Worm (Caenorhabditis elegans) whole organism, late embryonic: ENCODE data around the gene F54H12.2.

Experiments
- K02D7.2 ChIP-seq: sonication (generic microtip); optimal IDR thresholded peaks from 2 replicates; lab custom pipeline; 2017; ENCODE audit warnings: mild to moderate bottlenecking, missing genetic modification characterization, missing compliant biosample characterization
- ceh-34 ChIP-seq: sonication (generic microtip); optimal IDR thresholded peaks from 2 replicates; lab custom pipeline; 2016; ENCODE audit warnings: mild to moderate bottlenecking, missing genetic modification characterization, missing compliant biosample characterization
- ceh-9 ChIP-seq: sonication (generic microtip); optimal IDR thresholded peaks from 2 replicates; lab custom pipeline; 2016; ENCODE audit warnings: mild to moderate bottlenecking, missing genetic modification characterization, inconsistent platforms, missing compliant biosample characterization
- fkh-10 ChIP-seq: fragments of 150-350 bp; optimal IDR thresholded peaks from 2 replicates; lab custom pipeline; 2014; ENCODE audit warnings: missing biosample characterization, missing genetic modification reagents, missing genetic modification characterization
- hlh-15 ChIP-seq: sonication (generic microtip); optimal IDR thresholded peaks from 2 replicates; lab custom pipeline; 2016; ENCODE audit warnings: missing genetic modification characterization, missing compliant biosample characterization
- lin-11 ChIP-seq: fragments of 200-800 bp; sonication (Bioruptor generic); optimal IDR thresholded peaks from 2 replicates; lab custom pipeline; 2018; ENCODE audit warnings: mild to moderate bottlenecking, missing genetic modification characterization, missing compliant biosample characterization
- madf-2 ChIP-seq: sonication (generic microtip); optimal IDR thresholded peaks from 2 replicates; lab custom pipeline; 2017; ENCODE audit warnings: missing genetic modification characterization, missing compliant biosample characterization
- nhr-11 ChIP-seq: fragments of 150-350 bp; optimal IDR thresholded peaks from 2 replicates; lab custom pipeline; 2014; ENCODE audit warnings: missing biosample characterization, missing genetic modification characterization
- rnt-1 ChIP-seq: sonication (generic microtip); optimal IDR thresholded peaks from 2 replicates; lab custom pipeline; 2016; ENCODE audit warnings: missing genetic modification characterization, missing compliant biosample characterization
- tbx-2 ChIP-seq: sonication (generic microtip); optimal IDR thresholded peaks from 2 replicates; lab custom pipeline; 2016; ENCODE audit warnings: missing genetic modification characterization, missing compliant biosample characterization
- unc-55 ChIP-seq: sonication (generic microtip); optimal IDR thresholded peaks from 2 replicates; lab custom pipeline; 2017; ENCODE audit warnings: missing biosample characterization, missing genetic modification reagents, missing genetic modification characterization

DNA sequence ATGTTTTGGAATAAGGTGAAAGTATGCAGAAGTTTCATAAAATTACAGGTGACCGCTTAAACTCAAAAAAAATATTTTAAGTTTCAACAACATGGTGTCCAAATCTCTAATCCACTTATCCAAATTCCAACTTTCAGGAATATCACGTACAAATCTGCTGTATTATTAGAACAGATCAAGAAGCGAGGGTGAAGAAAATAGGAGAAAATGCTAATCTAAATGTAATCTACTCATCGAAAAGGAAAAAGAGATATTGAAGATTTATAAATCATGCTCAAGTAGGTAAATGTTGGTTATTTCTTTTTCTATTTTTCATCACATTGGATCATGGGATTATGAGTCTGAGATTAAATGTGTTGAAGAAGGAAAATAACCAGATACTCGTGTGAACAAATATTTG lies 37.2 kb downstream of the F54H12.2 start:
- TF ChIP-seq madf-2 (tag; lab: Kevin White, UChicago) (no peak), nhr-11 (tag; lab: Kevin White, UChicago) (no peak), lin-11 (tag; lab: Kevin White, UChicago) (no peak), ceh-34 (tag; lab: Kevin White, UChicago) (no peak), fkh-10 (no peak), K02D7.2 (tag; lab: Kevin White, UChicago) (no peak), ceh-9 (tag; lab: Kevin White, UChicago) (no peak), rnt-1 (tag; lab: Kevin White, UChicago) (no peak), hlh-15 (tag; lab: Kevin White, UChicago) (no peak), unc-55 (GFP tag; lab: Kevin White, UChicago) (no peak), tbx-2 (tag; lab: Kevin White, UChicago) (no peak)
